Worm (Caenorhabditis elegans): ENCODE data around the gene srbc-19.

The srbc-19 gene

ce11 chrV:2134340-2134739, 32.2 kb downstream of the srbc-19 start (continued):
- no peak for TF ChIP-seq pag-3 (tag; optimal IDR thresholded peaks at IDR 0.05; ENCODE audit: borderline replicate concordance, insufficient read depth)
- no peak for TF ChIP-seq tlp-1 (tag; optimal IDR thresholded peaks at IDR 0.05)
- TF ChIP-seq fkh-10 (GFP tag; optimal IDR thresholded peaks at IDR 0.05), result no peak
- no peak for TF ChIP-seq unc-30 (tag; optimal IDR thresholded peaks at IDR 0.05)
- no peak for TF ChIP-seq ceh-63 (GFP tag; optimal IDR thresholded peaks at IDR 0.05)
- no peak for TF ChIP-seq hpl-2 (GFP tag; optimal IDR thresholded peaks at IDR 0.05)
- TF ChIP-seq egl-27 (tag; optimal IDR thresholded peaks at IDR 0.05), result no peak
- no peak for TF ChIP-seq nhr-12 (tag; optimal IDR thresholded peaks at IDR 0.05)
- TF ChIP-seq ceh-8 (GFP tag; optimal IDR thresholded peaks at IDR 0.05), result no peak
- no peak for TF ChIP-seq lir-3 (tag; optimal IDR thresholded peaks at IDR 0.05; ENCODE audit: poor library complexity)
- peak; percentile 30 for TF ChIP-seq nhr-47 (tag; optimal IDR thresholded peaks at IDR 0.05)
- no peak for TF ChIP-seq nhr-11 (tag; optimal IDR thresholded peaks at IDR 0.05)
- TF ChIP-seq lin-15B (tag; optimal IDR thresholded peaks at IDR 0.05), result no peak
- no peak for TF ChIP-seq efl-3 (GFP tag; optimal IDR thresholded peaks at IDR 0.05)
- TF ChIP-seq jun-1 (tag; optimal IDR thresholded peaks at IDR 0.05), result no peak
- TF ChIP-seq swsn-7 (tag; optimal IDR thresholded peaks at IDR 0.05), result no peak
- TF ChIP-seq dsc-1 (tag; optimal IDR thresholded peaks at IDR 0.05), result peak; percentile 12
- TF ChIP-seq aha-1 (tag; optimal IDR thresholded peaks at IDR 0.05), result no peak
- TF ChIP-seq nhr-19 (GFP tag; conservative IDR thresholded peaks at IDR 0.05), result peak; percentile 26
- TF ChIP-seq zag-1 (tag; optimal IDR thresholded peaks at IDR 0.05), result no peak
- TF ChIP-seq mab-9 (GFP tag; IDR thresholded peaks at IDR 0.05), result no peak
- no peak for TF ChIP-seq fkh-4 (tag; optimal IDR thresholded peaks at IDR 0.05; ENCODE audit: borderline replicate concordance)
- no peak for TF ChIP-seq F16B12.6 (tag; optimal IDR thresholded peaks at IDR 0.05)
- TF ChIP-seq isw-1 (GFP tag; IDR thresholded peaks at IDR 0.05), result no peak
- TF ChIP-seq skn-1 (tag; optimal IDR thresholded peaks at IDR 0.05), result no peak
- TF ChIP-seq ceh-90 (tag; optimal IDR thresholded peaks at IDR 0.05), result no peak
- no peak for TF ChIP-seq ets-5 (GFP tag; IDR thresholded peaks at IDR 0.05)
- TF ChIP-seq nhr-77 (tag; optimal IDR thresholded peaks at IDR 0.05), result no peak
- peak in 1 of 3 experiments; percentile 7 for TF ChIP-seq dpl-1 (GFP tag; optimal IDR thresholded peaks at IDR 0.05)
- TF ChIP-seq vab-15 (tag; optimal IDR thresholded peaks at IDR 0.05), result no peak
- TF ChIP-seq mdl-1 (tag; optimal IDR thresholded peaks at IDR 0.05), result no peak
- no peak for TF ChIP-seq snu-23 (GFP tag; optimal IDR thresholded peaks at IDR 0.05)
- no peak for TF ChIP-seq unc-130 (tag; optimal IDR thresholded peaks at IDR 0.05)
- no peak for TF ChIP-seq nhr-85 (tag)
- TF ChIP-seq mep-1 (tag; optimal IDR thresholded peaks at IDR 0.05), result no peak
- no peak for TF ChIP-seq hlh-17 (GFP tag; optimal IDR thresholded peaks at IDR 0.05; ENCODE audit: borderline replicate concordance)
- no peak for TF ChIP-seq C04F5.9 (tag; optimal IDR thresholded peaks at IDR 0.05)
- TF ChIP-seq nhr-237 (tag; optimal IDR thresholded peaks at IDR 0.05), result no peak
- TF ChIP-seq fkh-8 (tag; optimal IDR thresholded peaks at IDR 0.05), result peak; percentile 25
- no peak for TF ChIP-seq xbp-1 (tag; optimal IDR thresholded peaks at IDR 0.05)
- no peak for TF ChIP-seq elt-2 (tag; optimal IDR thresholded peaks at IDR 0.05)
- TF ChIP-seq Y116A8C.19 (tag; optimal IDR thresholded peaks at IDR 0.05; ENCODE audit: borderline replicate concordance), result no peak
- TF ChIP-seq alr-1 (tag; optimal IDR thresholded peaks at IDR 0.05; ENCODE audit: borderline replicate concordance), result no peak

DNA sequence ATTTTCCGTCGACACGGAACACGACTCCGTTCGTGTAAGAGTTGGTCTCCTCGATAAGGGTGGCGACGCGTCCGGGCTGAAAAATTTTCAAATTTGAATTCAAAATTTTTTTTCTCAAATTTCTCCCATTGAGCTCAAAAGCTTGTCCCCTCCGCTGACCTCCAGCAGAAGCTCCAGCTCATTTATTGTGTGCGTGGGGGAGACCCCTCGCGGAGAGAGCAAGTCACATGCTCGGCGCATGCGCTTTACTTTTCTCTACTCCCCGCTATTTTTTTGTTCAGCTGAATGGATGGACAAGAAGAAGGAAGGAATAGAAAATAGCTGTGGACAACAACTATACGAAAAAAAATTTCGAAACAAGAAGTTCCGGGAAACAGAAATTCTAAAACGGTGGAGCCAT, 33.1 kb downstream of the srbc-19 start:
- TF ChIP-seq lsy-2 (tag; optimal IDR thresholded peaks at IDR 0.05) (peak; percentile 60 to 72), C16A3.4 (tag; optimal IDR thresholded peaks at IDR 0.05) (peak; percentile 36), skn-1 (tag; optimal IDR thresholded peaks at IDR 0.05) (peak; percentile 53), egl-27 (tag; optimal IDR thresholded peaks at IDR 0.05) (no peak), ets-5 (GFP tag; IDR thresholded peaks at IDR 0.05) (no peak), snpc-4 (tag; optimal IDR thresholded peaks at IDR 0.05) (peak; percentile 2), efl-1 (optimal IDR thresholded peaks at IDR 0.05) (peak; percentile 35 to 44), efl-1 (GFP tag; optimal IDR thresholded peaks at IDR 0.05 in 1 of 2) (peak in 1 of 2 experiments; percentile 50), hpl-2 (GFP tag; optimal IDR thresholded peaks at IDR 0.05) (no peak), mef-2 (tag; optimal IDR thresholded peaks at IDR 0.05) (peak; percentile 19), xbp-1 (tag; optimal IDR thresholded peaks at IDR 0.05) (peak; percentile 53), fkh-10 (GFP tag; optimal IDR thresholded peaks at IDR 0.05) (peak; percentile 76), unc-30 (tag; optimal IDR thresholded peaks at IDR 0.05) (no peak), tbx-2 (tag; optimal IDR thresholded peaks at IDR 0.05) (peak; percentile 76), sptf-1 (tag; optimal IDR thresholded peaks at IDR 0.05) (no peak), F16B12.6 (tag; optimal IDR thresholded peaks at IDR 0.05) (no peak), Y116A8C.19 (tag; optimal IDR thresholded peaks at IDR 0.05; ENCODE audit: borderline replicate concordance) (no peak), swsn-7 (tag; optimal IDR thresholded peaks at IDR 0.05) (peak; percentile 61), vab-15 (tag; optimal IDR thresholded peaks at IDR 0.05) (no peak), lin-15B (tag; optimal IDR thresholded peaks at IDR 0.05) (no peak), unc-86 (tag; optimal IDR thresholded peaks at IDR 0.05) (peak; percentile 91), ztf-4 (tag; optimal IDR thresholded peaks at IDR 0.05) (no peak), lir-3 (tag; optimal IDR thresholded peaks at IDR 0.05; ENCODE audit: poor library complexity) (peak; percentile 22), nhr-47 (tag; optimal IDR thresholded peaks at IDR 0.05) (peak; percentile 75)

Measured in whole organism, L1 larva.